Fruit fly (Drosophila melanogaster) Kc167 (cell line): ENCODE results near the gene ETHR.

Experiments
- Myc ChIP-seq: fragments of >200 bp; optimal IDR thresholded peaks from 2 replicates; lab custom pipeline; 2017; ENCODE audit warnings: missing external identifiers
- Sin3A ChIP-seq: fragments of >200 bp; optimal IDR thresholded peaks from 2 replicates; lab custom pipeline; 2018; ENCODE audit warnings: missing external identifiers
- h ChIP-seq: fragments of >200 bp; optimal IDR thresholded peaks from 3 replicates; lab custom pipeline; 2018; ENCODE audit warnings: missing external identifiers
- insv ChIP-seq: fragments of >200 bp; optimal IDR thresholded peaks from 3 replicates; lab custom pipeline; 2018; ENCODE audit warnings: missing external identifiers
- psq ChIP-seq: fragments of >200 bp; optimal IDR thresholded peaks from 2 replicates; lab custom pipeline; 2017; ENCODE audit warnings: missing external identifiers
- ttk ChIP-seq: sonication (Bioruptor generic); optimal IDR thresholded peaks from 2 replicates; lab custom pipeline; 2017; ENCODE audit warnings: missing external identifiers

dm6 chr3R:21218733-21219165 lies 28.1 kb upstream of the ETHR start, which contains the start of the genes Smyd5 and Oga:
- TF ChIP-seq Myc (lab: Kevin White, UChicago), result no peak
- no peak for TF ChIP-seq psq (lab: Kevin White, UChicago)
- TF ChIP-seq insv (lab: Kevin White, UChicago), result no peak
- TF ChIP-seq h (lab: Kevin White, UChicago), result no peak
- TF ChIP-seq Sin3A (lab: Kevin White, UChicago), result no peak
- no peak for TF ChIP-seq ttk (lab: Kevin White, UChicago)
